Fruit fly (Drosophila melanogaster): ENCODE results near the gene CG46339.

dm6 chr3R:26968823-26969638 is 53.5 kb downstream of the CG46339 start:
- TF ChIP-seq psq (optimal IDR thresholded peaks at IDR 0.05) (no peak), Myc (optimal IDR thresholded peaks at IDR 0.05) (no peak), ttk (optimal IDR thresholded peaks at IDR 0.05) (no peak), Sin3A (optimal IDR thresholded peaks at IDR 0.05) (no peak), insv (optimal IDR thresholded peaks at IDR 0.05) (no peak)
